Fruit fly (Drosophila melanogaster) whole organism, prepupa: Measurements from ENCODE around the gene CG16904.

Experiments used
- Blimp-1 ChIP-seq: fragments of 200-800 bp; sonication (Bioruptor generic); optimal IDR thresholded peaks from 3 replicates; lab custom pipeline; 2017; ENCODE audit warnings: missing biosample characterization, missing genetic modification characterization, mild to moderate bottlenecking, moderate library complexity, missing genetic modification reagents
- CG16779 ChIP-seq: fragments of 200-800 bp; sonication (Bioruptor generic); optimal IDR thresholded peaks from 3 replicates; lab custom pipeline; 2017; ENCODE audit warnings: missing biosample characterization, mild to moderate bottlenecking, missing genetic modification characterization
- CG3919 ChIP-seq: fragments of 200-800 bp; sonication (Bioruptor generic); optimal IDR thresholded peaks from 3 replicates; lab custom pipeline; 2016; ENCODE audit warnings: missing biosample characterization, missing genetic modification characterization
- CG6808 ChIP-seq: fragments of 200-800 bp; sonication (Bioruptor generic); optimal IDR thresholded peaks from 3 replicates; lab custom pipeline; 2017; ENCODE audit warnings: missing biosample characterization, missing genetic modification characterization, mild to moderate bottlenecking, moderate library complexity, missing genetic modification reagents
- CG6854 ChIP-seq: fragments of 200-800 bp; sonication (Bioruptor generic); optimal IDR thresholded peaks from 2 replicates; lab custom pipeline; 2017; ENCODE audit warnings: missing biosample characterization, mild to moderate bottlenecking, missing genetic modification characterization
- CG9139 ChIP-seq: fragments of 200-800 bp; sonication (Bioruptor generic); optimal IDR thresholded peaks from 3 replicates; lab custom pipeline; 2017; ENCODE audit warnings: missing biosample characterization, mild to moderate bottlenecking, missing genetic modification characterization
- Hr38 ChIP-seq: sonication (Bioruptor generic); optimal IDR thresholded peaks from 2 replicates; lab custom pipeline; 2016; ENCODE audit warnings: missing biosample characterization, missing genetic modification characterization
- Hr39 ChIP-seq: fragments of 200-800 bp; sonication (Bioruptor generic); optimal IDR thresholded peaks from 2 replicates; lab custom pipeline; 2016; ENCODE audit warnings: missing biosample characterization, missing genetic modification characterization
- fd59A ChIP-seq: fragments of 200-800 bp; sonication (Bioruptor generic); optimal IDR thresholded peaks from 2 replicates; lab custom pipeline; 2017; ENCODE audit warnings: missing biosample characterization, mild to moderate bottlenecking, missing genetic modification characterization, missing genetic modification reagents
- spab ChIP-seq: fragments of 200-800 bp; sonication (Bioruptor generic); optimal IDR thresholded peaks from 2 replicates; lab custom pipeline; 2017; ENCODE audit warnings: missing biosample characterization, mild to moderate bottlenecking, missing genetic modification characterization, missing genetic modification reagents
- ss ChIP-seq, 2 experiments: fragments of 200-800 bp; sonication (Bioruptor generic); optimal IDR thresholded peaks; 2 replicates in 1 of 2; 3 replicates in 1 of 2; lab custom pipeline; 2017 to 2018; ENCODE audit warnings: mild to moderate bottlenecking in 2 of 2, missing biosample characterization in 2 of 2, missing genetic modification characterization in 2 of 2, moderate library complexity in 1 of 2

DNA sequence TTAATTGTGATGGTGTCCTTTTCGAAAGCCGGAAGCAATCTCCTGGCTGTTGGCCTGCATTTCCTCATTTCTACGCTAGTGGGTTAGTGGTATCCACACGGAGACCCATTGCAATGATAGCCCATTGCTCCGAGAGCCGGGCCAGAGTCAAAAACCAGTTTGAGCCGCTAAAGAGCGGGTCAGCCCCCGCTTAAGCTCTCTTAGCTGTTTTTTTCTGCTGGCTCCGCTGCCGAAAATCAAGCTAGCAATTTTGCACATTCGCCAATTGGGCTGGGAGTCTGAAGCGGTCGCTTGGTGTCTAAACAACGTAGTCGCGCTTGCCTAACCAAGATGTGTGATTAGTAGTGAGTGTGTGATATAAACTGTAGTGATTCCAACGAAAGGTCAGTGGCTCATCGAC, 37.0 kb downstream of the CG16904 start, which contains the start of gene CG12947:
- TF ChIP-seq CG6854 (GFP tag; lab: Kevin White, UChicago) (no peak), spab (GFP tag; lab: Kevin White, UChicago) (no peak), Blimp-1 (no peak), CG6808 (GFP tag; lab: Kevin White, UChicago) (no peak), CG16779 (tag; lab: Kevin White, UChicago) (no peak), ss (GFP tag; optimal IDR thresholded peaks at IDR 0.05; lab: Kevin White, UChicago) (no peak), CG3919 (no peak), Hr38 (GFP tag; lab: Kevin White, UChicago) (no peak), Hr39 (GFP tag; lab: Kevin White, UChicago) (no peak), CG9139 (GFP tag; lab: Kevin White, UChicago) (no peak), fd59A (GFP tag; lab: Kevin White, UChicago) (no peak)
